Fruit fly (Drosophila melanogaster) whole organism, embryonic: ENCODE measurements around the gene bmm.
A peak's percentile ranks its signal among the peaks of the same experiment; 100 is the strongest.

Source experiments
- CG11093 ChIP-seq: fragments of 200-800 bp; sonication (Bioruptor generic); IDR thresholded peaks from 3 replicates; pipeline ENCODE4 v1.3.6; 2022; ENCODE audit warnings: missing biosample characterization, missing genetic modification characterization
- CG11695 ChIP-seq: fragments of 200-800 bp; sonication (Bioruptor generic); IDR thresholded peaks from 3 replicates; pipeline ENCODE4 v1.3.6; 2022; ENCODE audit warnings: missing biosample characterization, missing genetic modification characterization
- CG12104 ChIP-seq: fragments of 200-800 bp; sonication (Bioruptor generic); optimal IDR thresholded peaks from 3 replicates; lab custom pipeline; 2016; ENCODE audit warnings: missing biosample characterization, missing genetic modification characterization
- CG18599 ChIP-seq: fragments of 200-800 bp; sonication (Bioruptor generic); optimal IDR thresholded peaks from 3 replicates; lab custom pipeline; 2017; ENCODE audit warnings: missing biosample characterization, missing genetic modification characterization, mild to moderate bottlenecking, moderate library complexity, missing genetic modification reagents
- CG2678 ChIP-seq: fragments of 200-800 bp; sonication (Bioruptor generic); optimal IDR thresholded peaks from 3 replicates; lab custom pipeline; 2019; ENCODE audit warnings: missing biosample characterization, mild to moderate bottlenecking, missing genetic modification characterization, moderate library complexity
- CG30020 ChIP-seq: fragments of 200-800 bp; optimal IDR thresholded peaks from 2 replicates; lab custom pipeline; 2019; ENCODE audit warnings: missing biosample characterization, mild to moderate bottlenecking, missing genetic modification characterization, moderate library complexity
- CG32767 ChIP-seq: fragments of 200-800 bp; sonication (Bioruptor generic); IDR thresholded peaks from 2 replicates; pipeline ENCODE4 v1.3.6; 2022; ENCODE audit warnings: missing biosample characterization, missing genetic modification characterization
- CG33213 ChIP-seq: fragments of 200-800 bp; sonication (Bioruptor generic); optimal IDR thresholded peaks from 3 replicates; lab custom pipeline; 2016; ENCODE audit warnings: missing biosample characterization, missing genetic modification characterization
- CG3847 ChIP-seq: fragments of 200-800 bp; sonication (Bioruptor generic); IDR thresholded peaks from 2 replicates; pipeline ENCODE4 v1.3.6; 2022; ENCODE audit warnings: missing biosample characterization, missing genetic modification characterization
- CG4820 ChIP-seq: fragments of 200-800 bp; sonication (Bioruptor generic); optimal IDR thresholded peaks from 3 replicates; lab custom pipeline; 2016; ENCODE audit warnings: missing biosample characterization, missing genetic modification characterization
- CG6765 ChIP-seq: fragments of 200-800 bp; sonication (Bioruptor generic); optimal IDR thresholded peaks from 3 replicates; lab custom pipeline; 2017; ENCODE audit warnings: missing biosample characterization, mild to moderate bottlenecking, missing genetic modification characterization
- CG7357 ChIP-seq: fragments of 200-800 bp; sonication (Bioruptor generic); IDR thresholded peaks from 3 replicates; pipeline ENCODE4 v1.3.6; 2022; ENCODE audit warnings: missing biosample characterization, missing genetic modification characterization
- CG8388 ChIP-seq: fragments of 200-800 bp; sonication (Bioruptor generic); optimal IDR thresholded peaks from 2 replicates; lab custom pipeline; 2019; ENCODE audit warnings: missing biosample characterization, mild to moderate bottlenecking, missing genetic modification characterization, moderate library complexity
- CG9609 ChIP-seq: fragments of 200-800 bp; sonication (Bioruptor generic); optimal IDR thresholded peaks from 3 replicates; lab custom pipeline; 2016; ENCODE audit warnings: missing biosample characterization, missing genetic modification characterization
- CG9932 ChIP-seq: fragments of 200-800 bp; sonication (Bioruptor generic); IDR thresholded peaks from 2 replicates; pipeline ENCODE4 v1.3.6; 2022; ENCODE audit warnings: missing biosample characterization, missing genetic modification characterization
- Camta ChIP-seq: fragments of 200-800 bp; sonication (Bioruptor generic); optimal IDR thresholded peaks from 2 replicates; lab custom pipeline; 2016; ENCODE audit warnings: missing biosample characterization, missing genetic modification characterization
- GATAe ChIP-seq: fragments of 200-800 bp; sonication (Bioruptor generic); conservative IDR thresholded peaks from 2 replicates; pipeline ENCODE4 v1.3.6; 2022; ENCODE audit warnings: missing biosample characterization, missing genetic modification characterization
- Hr39 ChIP-seq: fragments of >200 bp; optimal IDR thresholded peaks from 2 replicates; lab custom pipeline; 2017
- Lhr ChIP-seq: fragments of 200-800 bp; sonication (Bioruptor generic); optimal IDR thresholded peaks from 3 replicates; lab custom pipeline; 2017; ENCODE audit warnings: mild to moderate bottlenecking, missing biosample characterization, missing genetic modification reagents, missing genetic modification characterization
- Mad ChIP-seq: fragments of 200-800 bp; sonication (Bioruptor generic); optimal IDR thresholded peaks from 2 replicates; lab custom pipeline; 2016; ENCODE audit warnings: missing biosample characterization, missing genetic modification characterization
- Nf-YC ChIP-seq: fragments of 200-800 bp; optimal IDR thresholded peaks from 3 replicates; lab custom pipeline; 2019; ENCODE audit warnings: missing biosample characterization, mild to moderate bottlenecking, missing genetic modification characterization, moderate library complexity
- Oaz ChIP-seq: fragments of 200-800 bp; sonication (Bioruptor generic); IDR thresholded peaks from 2 replicates; pipeline ENCODE4 v1.3.6; 2022; ENCODE audit warnings: missing biosample characterization, missing genetic modification characterization
- Optix ChIP-seq: fragments of 200-800 bp; sonication (Bioruptor generic); IDR thresholded peaks from 3 replicates; pipeline ENCODE4 v1.3.6; 2022; ENCODE audit warnings: missing biosample characterization, missing genetic modification characterization
- Stat92E ChIP-seq, 3 experiments: fragments of >200 bp in 2 of 3; fragments of 200-800 bp in 1 of 3; sonication (Bioruptor generic) in 1 of 3; optimal IDR thresholded peaks; 2 replicates each; lab custom pipeline; 2017 to 2019; ENCODE audit warnings: missing biosample characterization in 3 of 3, missing genetic modification characterization in 3 of 3, mild to moderate bottlenecking in 1 of 3, moderate library complexity in 1 of 3
- bbx ChIP-seq: fragments of 200-800 bp; sonication (Bioruptor generic); IDR thresholded peaks from 2 replicates; pipeline ENCODE4 v1.3.6; 2022; ENCODE audit warnings: missing biosample characterization, missing genetic modification characterization; ENCODE audit not compliant: partially characterized antibody
- dysf ChIP-seq: fragments of 200-800 bp; sonication (Bioruptor generic); IDR thresholded peaks from 3 replicates; pipeline ENCODE4 v1.3.6; 2022; ENCODE audit warnings: missing biosample characterization, missing genetic modification characterization
- en ChIP-seq: fragments of 200-800 bp; sonication (Bioruptor generic); optimal IDR thresholded peaks from 2 replicates; lab custom pipeline; 2016; ENCODE audit warnings: missing biosample characterization, missing genetic modification characterization
- ftz-f1 ChIP-seq: fragments of 200-800 bp; sonication (Bioruptor generic); optimal IDR thresholded peaks from 2 replicates; lab custom pipeline; 2016; ENCODE audit warnings: missing biosample characterization, missing genetic modification characterization
- hb ChIP-seq: fragments of 200-800 bp; sonication (Bioruptor generic); IDR thresholded peaks from 3 replicates; pipeline ENCODE4 v1.3.6; 2022; ENCODE audit warnings: missing biosample characterization, missing genetic modification characterization; ENCODE audit not compliant: partially characterized antibody
- hbn ChIP-seq: fragments of 200-800 bp; sonication (Bioruptor generic); IDR thresholded peaks from 2 replicates; pipeline ENCODE4 v1.3.6; 2022; ENCODE audit warnings: missing biosample characterization, missing genetic modification characterization; ENCODE audit not compliant: partially characterized antibody
- hkb ChIP-seq, 2 experiments: fragments of 200-800 bp in 1 of 2; fragments of >200 bp in 1 of 2; sonication (Bioruptor generic) in 1 of 2; IDR thresholded peaks in 1 of 2; optimal IDR thresholded peaks in 1 of 2; 2 replicates each; pipeline versions ENCODE4 v1.3.6 to Lab custom; 2017 to 2022; ENCODE audit warnings: missing biosample characterization in 1 of 2, missing genetic modification characterization in 1 of 2
- kay ChIP-seq: fragments of 200-800 bp; sonication (Bioruptor generic); optimal IDR thresholded peaks from 2 replicates; lab custom pipeline; 2016; ENCODE audit warnings: missing biosample characterization, missing genetic modification characterization
- ken ChIP-seq: fragments of 200-800 bp; sonication (Bioruptor generic); IDR thresholded peaks from 3 replicates; pipeline ENCODE4 v1.3.6; 2022; ENCODE audit warnings: missing biosample characterization, missing genetic modification characterization
- lab ChIP-seq: fragments of 200-800 bp; sonication (Bioruptor generic); optimal IDR thresholded peaks from 3 replicates; lab custom pipeline; 2017; ENCODE audit warnings: missing biosample characterization, missing genetic modification characterization, mild to moderate bottlenecking, moderate library complexity, missing genetic modification reagents
- lbe ChIP-seq: fragments of 200-800 bp; sonication (Bioruptor generic); optimal IDR thresholded peaks from 2 replicates; lab custom pipeline; 2016; ENCODE audit warnings: missing biosample characterization, mild to moderate bottlenecking, missing genetic modification characterization
- lmd ChIP-seq: fragments of 200-800 bp; sonication (Bioruptor generic); IDR thresholded peaks from 2 replicates; pipeline ENCODE4 v1.3.6; 2022; ENCODE audit warnings: missing biosample characterization, missing genetic modification characterization
- nerfin-2 ChIP-seq: fragments of 200-800 bp; sonication (Bioruptor generic); IDR thresholded peaks from 2 replicates; pipeline ENCODE4 v1.3.6; 2022; ENCODE audit warnings: missing biosample characterization, missing genetic modification characterization; ENCODE audit not compliant: partially characterized antibody
- oc ChIP-seq: fragments of 200-800 bp; sonication (Bioruptor generic); optimal IDR thresholded peaks from 2 replicates; lab custom pipeline; 2018; ENCODE audit warnings: missing biosample characterization, mild to moderate bottlenecking, missing genetic modification characterization, moderate library complexity
- pnt ChIP-seq: fragments of 200-800 bp; sonication (Bioruptor generic); optimal IDR thresholded peaks from 3 replicates; lab custom pipeline; 2016; ENCODE audit warnings: missing biosample characterization, missing genetic modification characterization
- row ChIP-seq: fragments of 200-800 bp; sonication (Bioruptor generic); IDR thresholded peaks from 3 replicates; pipeline ENCODE4 v1.3.6; 2022; ENCODE audit warnings: missing biosample characterization, missing genetic modification characterization
- run ChIP-seq: fragments of 200-800 bp; sonication (Bioruptor generic); optimal IDR thresholded peaks from 3 replicates; lab custom pipeline; 2018; ENCODE audit warnings: missing biosample characterization, mild to moderate bottlenecking, missing genetic modification characterization
- scrt ChIP-seq: fragments of 200-800 bp; sonication (Bioruptor generic); optimal IDR thresholded peaks from 2 replicates; lab custom pipeline; 2018; ENCODE audit warnings: missing biosample characterization, mild to moderate bottlenecking, missing genetic modification characterization, moderate library complexity
- sisA ChIP-seq: fragments of 200-800 bp; sonication (Bioruptor generic); IDR thresholded peaks from 2 replicates; pipeline ENCODE4 v1.3.6; 2022; ENCODE audit warnings: missing biosample characterization, missing genetic modification characterization
- so ChIP-seq: fragments of 200-800 bp; sonication (Bioruptor generic); IDR thresholded peaks from 3 replicates; pipeline ENCODE4 v1.3.6; 2022; ENCODE audit warnings: missing biosample characterization, missing genetic modification characterization
- sob ChIP-seq: fragments of 200-800 bp; sonication (Bioruptor generic); IDR thresholded peaks from 2 replicates; pipeline ENCODE4 v1.3.6; 2022; ENCODE audit warnings: missing biosample characterization, missing genetic modification characterization
- tin ChIP-seq: fragments of 200-800 bp; sonication (Bioruptor generic); optimal IDR thresholded peaks from 3 replicates; lab custom pipeline; 2016; ENCODE audit warnings: missing biosample characterization, missing genetic modification characterization
- vnd ChIP-seq: fragments of 200-800 bp; sonication (Bioruptor generic); IDR thresholded peaks from 3 replicates; pipeline ENCODE4 v1.3.6; 2022; ENCODE audit warnings: missing biosample characterization, missing genetic modification characterization; ENCODE audit not compliant: partially characterized antibody
- zen ChIP-seq: fragments of 200-800 bp; sonication (Bioruptor generic); optimal IDR thresholded peaks from 3 replicates; lab custom pipeline; 2018; ENCODE audit warnings: missing biosample characterization, mild to moderate bottlenecking, missing genetic modification characterization, moderate library complexity

The bmm gene

dm6 chr3L:14775711-14776660 is 10.2 kb downstream of the bmm start, which contains the start of gene mop (continued):
- TF ChIP-seq bbx (GFP tag; lab: Robert Waterston, UW) (peak; percentile 65), pnt (no peak), kay (GFP tag; lab: Kevin White, UChicago) (no peak), CG3847 (peak; percentile 50; the same call in 1 of the 2 replicates), sisA (GFP tag; lab: Robert Waterston, UW) (peak; percentile 37), CG12104 (peak; percentile 59), CG7357 (GFP tag; lab: Robert Waterston, UW) (no peak), Nf-YC (tag; lab: Kevin White, UChicago) (no peak), CG11695 (GFP tag; lab: Robert Waterston, UW) (0 out of 3 replicates have a peak, but pooled peaks have one; percentile 8), Stat92E (GFP tag; optimal IDR thresholded peaks at IDR 0.05; lab: Kevin White, UChicago) (peak in 1 of 3 experiments; percentile 62), CG30020 (no peak), scrt (GFP tag; lab: Kevin White, UChicago) (peak; percentile 24), CG18599 (GFP tag; lab: Kevin White, UChicago) (peak; percentile 21), CG2678 (no peak), oc (tag; lab: Kevin White, UChicago) (no peak), hkb (optimal IDR thresholded peaks at IDR 0.05; lab: Kevin White, UChicago) (no peak), hkb (GFP tag; IDR thresholded peaks at IDR 0.05; lab: Robert Waterston, UW) (peak; percentile 62; the same call in 1 of the 2 replicates), lmd (peak; percentile 41), Lhr (peak; percentile 10), dysf (GFP tag; lab: Robert Waterston, UW) (peak; percentile 46; the same call in 2 of the 3 replicates), CG33213 (peak; percentile 45), en (GFP tag; lab: Kevin White, UChicago) (no peak), run (no peak), Camta (GFP tag; lab: Kevin White, UChicago) (no peak), hb (GFP tag; lab: Robert Waterston, UW) (no peak), ftz-f1 (no peak), Mad (peak; percentile 3), hbn (GFP tag; lab: Robert Waterston, UW) (no peak; the same call in none of the 2 replicates), GATAe (no peak), Optix (GFP tag; lab: Robert Waterston, UW) (no peak), sob (peak; percentile 48; the same call in 1 of the 2 replicates), row (GFP tag; lab: Robert Waterston, UW) (peak; percentile 89), ken (GFP tag; lab: Robert Waterston, UW) (0 out of 3 replicates have a peak, but pooled peaks have one; percentile 45), CG8388 (peak; percentile 10), so (no peak), CG4820 (GFP tag; lab: Kevin White, UChicago) (peak; percentile 16), CG11093 (GFP tag; lab: Robert Waterston, UW) (no peak), lbe (GFP tag; lab: Kevin White, UChicago) (no peak), vnd (GFP tag; lab: Robert Waterston, UW) (no peak), tin (GFP tag; lab: Kevin White, UChicago) (peak; percentile 45), Hr39 (lab: Kevin White, UChicago) (no peak), CG32767 (GFP tag; lab: Robert Waterston, UW) (no peak), CG9932 (GFP tag; lab: Robert Waterston, UW) (peak; percentile 66), CG6765 (no peak), CG9609 (peak; percentile 12), lab (GFP tag; lab: Kevin White, UChicago) (no peak), zen (tag; lab: Kevin White, UChicago) (peak; percentile 17), Oaz (GFP tag; lab: Robert Waterston, UW) (no peak), nerfin-2 (GFP tag; lab: Robert Waterston, UW) (no peak)
